Worm (Caenorhabditis elegans): ENCODE results near the gene lgc-45.

DNA sequence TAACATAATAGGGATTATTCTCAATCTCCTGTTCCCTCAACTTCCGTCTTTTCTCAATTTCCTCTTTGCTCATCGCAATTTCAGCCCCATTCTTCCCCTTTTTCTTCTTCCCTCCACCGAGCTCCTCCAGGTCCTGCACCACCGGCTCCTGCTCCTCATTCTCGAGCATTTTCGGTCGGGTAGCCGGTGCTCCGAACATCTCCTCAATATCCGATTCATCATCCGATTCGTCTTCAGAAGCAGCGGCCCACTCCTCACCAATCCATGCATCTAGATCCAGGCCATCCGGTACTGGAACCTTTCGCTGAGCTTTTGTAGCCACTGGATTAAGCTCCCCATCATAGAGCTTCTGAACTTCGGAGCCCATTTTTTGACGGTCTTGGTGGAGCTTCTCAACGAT is 17.1 kb upstream of the lgc-45 start:
- no peak for TF ChIP-seq nhr-28 (tag; optimal IDR thresholded peaks at IDR 0.05)
- TF ChIP-seq zag-1 (tag; optimal IDR thresholded peaks at IDR 0.05): no peak
- TF ChIP-seq skn-1 (tag; optimal IDR thresholded peaks at IDR 0.05): no peak
- TF ChIP-seq nhr-23 (tag; optimal IDR thresholded peaks at IDR 0.05): no peak
- TF ChIP-seq mdl-1 (tag; optimal IDR thresholded peaks at IDR 0.05): no peak
- TF ChIP-seq fkh-10 (GFP tag; optimal IDR thresholded peaks at IDR 0.05): no peak
- no peak for TF ChIP-seq snpc-4 (tag; optimal IDR thresholded peaks at IDR 0.05)
- no peak for TF ChIP-seq ama-1 (optimal IDR thresholded peaks at IDR 0.05)
- TF ChIP-seq lin-15B (tag; optimal IDR thresholded peaks at IDR 0.05): no peak
- no peak for TF ChIP-seq pha-4 (tag; optimal IDR thresholded peaks at IDR 0.05)
- no peak for TF ChIP-seq nfya-1 (tag; optimal IDR thresholded peaks at IDR 0.05; ENCODE audit: insufficient read depth)
- no peak for TF ChIP-seq elt-3 (tag; optimal IDR thresholded peaks at IDR 0.05)
